Worm (Caenorhabditis elegans): ENCODE measurements around the gene Y55F3BL.6.

Y55F3BL.6 gene

ce11 chrIV:807027-807516 is at the start of gene Y55F3BL.6:
Gene Y55F3BL.6, minus strand, starts transcription at chrIV:807077.
- peak; percentile 14 for TF ChIP-seq lin-15B (tag; optimal IDR thresholded peaks at IDR 0.05)
- no peak for TF ChIP-seq nhr-28 (tag; optimal IDR thresholded peaks at IDR 0.05)
- no peak for TF ChIP-seq ceh-9 (tag; optimal IDR thresholded peaks at IDR 0.05)

ce11 chrIV:856038-856437 is 49.2 kb upstream of the Y55F3BL.6 start:
- TF ChIP-seq hmg-11 (tag; optimal IDR thresholded peaks at IDR 0.05) (no peak), nhr-12 (tag; optimal IDR thresholded peaks at IDR 0.05) (no peak), nhr-25 (tag; optimal IDR thresholded peaks at IDR 0.05) (no peak), ztf-4 (tag; optimal IDR thresholded peaks at IDR 0.05) (no peak), tbx-2 (tag; optimal IDR thresholded peaks at IDR 0.05) (no peak), nhr-77 (tag; optimal IDR thresholded peaks at IDR 0.05) (no peak), egl-5 (tag; optimal IDR thresholded peaks at IDR 0.05) (no peak), pha-4 (tag; optimal IDR thresholded peaks at IDR 0.05) (no peak), ceh-28 (tag; optimal IDR thresholded peaks at IDR 0.05) (no peak), ceh-9 (tag; optimal IDR thresholded peaks at IDR 0.05) (no peak), fkh-2 (tag; optimal IDR thresholded peaks at IDR 0.05) (no peak), lin-39 (tag; optimal IDR thresholded peaks at IDR 0.05) (no peak), zag-1 (tag; optimal IDR thresholded peaks at IDR 0.05) (no peak), snpc-4 (tag; optimal IDR thresholded peaks at IDR 0.05) (no peak), ceh-16 (tag; optimal IDR thresholded peaks at IDR 0.05) (no peak), nhr-67 (tag; optimal IDR thresholded peaks at IDR 0.05) (no peak), nhr-11 (tag; optimal IDR thresholded peaks at IDR 0.05) (no peak)

- TF ChIP-seq elt-2 (tag; optimal IDR thresholded peaks at IDR 0.05), result peak; percentile 80
- peak; percentile 28 for TF ChIP-seq pqm-1 (tag; optimal IDR thresholded peaks at IDR 0.05)
- TF ChIP-seq fkh-10 (GFP tag; optimal IDR thresholded peaks at IDR 0.05), result no peak
- peak; percentile 20 for TF ChIP-seq pha-4 (tag; optimal IDR thresholded peaks at IDR 0.05)
- TF ChIP-seq sea-2 (GFP tag; optimal IDR thresholded peaks at IDR 0.05), result no peak
Observed at ce11 chrIV:855483-855882, 48.6 kb upstream of the Y55F3BL.6 start.

ce11 chrIV:854357-855269 is 47.7 kb upstream of the Y55F3BL.6 start, which contains the start of the genes lem-4 and Y55F3BR.11:
Gene lem-4, minus strand, starts transcription at chrIV:854780.
Gene Y55F3BR.11, plus strand, starts transcription at chrIV:855219.
- TF ChIP-seq nhr-25 (tag; optimal IDR thresholded peaks at IDR 0.05) (peak; percentile 38), nhr-12 (tag; optimal IDR thresholded peaks at IDR 0.05) (no peak), R02D3.7 (tag; optimal IDR thresholded peaks at IDR 0.05) (peak; percentile 19), nhr-43 (tag; optimal IDR thresholded peaks at IDR 0.05; ENCODE audit: poor library complexity, severe bottlenecking) (no peak), lin-15B (tag; optimal IDR thresholded peaks at IDR 0.05) (peak; percentile 67), unc-39 (tag; optimal IDR thresholded peaks at IDR 0.05) (no peak), ceh-28 (tag; optimal IDR thresholded peaks at IDR 0.05) (peak; percentile 73), snpc-4 (tag; optimal IDR thresholded peaks at IDR 0.05) (peak; percentile 14), ztf-4 (tag; optimal IDR thresholded peaks at IDR 0.05) (no peak), ceh-9 (tag; optimal IDR thresholded peaks at IDR 0.05) (no peak), ZK546.5 (tag; optimal IDR thresholded peaks at IDR 0.05) (no peak), ztf-11 (tag; optimal IDR thresholded peaks at IDR 0.05) (no peak), pha-4 (tag; optimal IDR thresholded peaks at IDR 0.05) (peak; percentile 60), elt-1 (tag; optimal IDR thresholded peaks at IDR 0.05) (no peak), pqm-1 (tag; optimal IDR thresholded peaks at IDR 0.05) (peak; percentile 99), nfya-1 (tag; optimal IDR thresholded peaks at IDR 0.05; ENCODE audit: insufficient read depth) (peak; percentile 74), jun-1 (tag; optimal IDR thresholded peaks at IDR 0.05) (peak; percentile 14), ama-1 (optimal IDR thresholded peaks at IDR 0.05) (no peak), nhr-23 (tag; optimal IDR thresholded peaks at IDR 0.05) (peak; percentile 73), elt-3 (tag; optimal IDR thresholded peaks at IDR 0.05) (no peak), elt-2 (tag; optimal IDR thresholded peaks at IDR 0.05) (peak; percentile 40), mml-1 (tag; optimal IDR thresholded peaks at IDR 0.05) (no peak), tbx-2 (tag; optimal IDR thresholded peaks at IDR 0.05) (no peak), hmg-11 (tag; optimal IDR thresholded peaks at IDR 0.05) (peak; percentile 69), ceh-82 (tag; optimal IDR thresholded peaks at IDR 0.05) (peak; percentile 9)
